Fruit fly (Drosophila melanogaster) whole organism, wandering third instar larva: ENCODE data around the gene COX6CL.

Experiments
- CrebA ChIP-seq: fragments of 200-800 bp; sonication (Bioruptor generic); optimal IDR thresholded peaks from 2 replicates; lab custom pipeline; 2016; ENCODE audit warnings: missing biosample characterization, mild to moderate bottlenecking, missing genetic modification characterization, borderline replicate concordance
- Dfd ChIP-seq: fragments of >200 bp; optimal IDR thresholded peaks from 2 replicates; lab custom pipeline; 2017; ENCODE audit warnings: missing biosample characterization, missing genetic modification characterization
- HLH106 ChIP-seq: fragments of 200-800 bp; optimal IDR thresholded peaks from 3 replicates; lab custom pipeline; 2019; ENCODE audit warnings: missing biosample characterization, mild to moderate bottlenecking, missing genetic modification characterization, moderate library complexity
- Hnf4 ChIP-seq: fragments of 200-800 bp; sonication (Bioruptor generic); optimal IDR thresholded peaks from 2 replicates; lab custom pipeline; 2016; ENCODE audit warnings: missing biosample characterization, mild to moderate bottlenecking, missing genetic modification characterization
- Hr78 ChIP-seq: fragments of >200 bp; optimal IDR thresholded peaks from 2 replicates; lab custom pipeline; 2017; ENCODE audit warnings: missing biosample characterization, missing genetic modification characterization
- Myc ChIP-seq: fragments of >200 bp; optimal IDR thresholded peaks from 2 replicates; lab custom pipeline; 2017
- N ChIP-seq: fragments of >200 bp; optimal IDR thresholded peaks from 2 replicates; lab custom pipeline; 2018; ENCODE audit warnings: missing biosample characterization, missing external identifiers, missing genetic modification characterization
- OdsH ChIP-seq: fragments of 200-800 bp; sonication (Bioruptor generic); optimal IDR thresholded peaks from 2 replicates; lab custom pipeline; 2016; ENCODE audit warnings: missing biosample characterization, mild to moderate bottlenecking, missing genetic modification characterization
- Rel ChIP-seq, 2 experiments: fragments of 200-800 bp; sonication (Bioruptor generic) in 1 of 2; optimal IDR thresholded peaks; 2 replicates in 1 of 2; 3 replicates in 1 of 2; lab custom pipeline; 2016 to 2019; ENCODE audit warnings: mild to moderate bottlenecking in 2 of 2, missing biosample characterization in 2 of 2, missing genetic modification characterization in 2 of 2, moderate library complexity in 1 of 2
- Vsx2 ChIP-seq: fragments of 200-300, 225-300 bp; sonication (Bioruptor generic); optimal IDR thresholded peaks from 2 replicates; lab custom pipeline; 2018; ENCODE audit warnings: missing biosample characterization, missing genetic modification characterization; ENCODE audit not compliant: partially characterized antibody
- dsf ChIP-seq: sonication (Bioruptor generic); optimal IDR thresholded peaks from 2 replicates; lab custom pipeline; 2016; ENCODE audit warnings: missing biosample characterization, missing genetic modification characterization, borderline replicate concordance
- fru ChIP-seq: fragments of 200-800 bp; sonication (Bioruptor generic); optimal IDR thresholded peaks from 3 replicates; lab custom pipeline; 2016; ENCODE audit warnings: missing biosample characterization, mild to moderate bottlenecking, missing genetic modification characterization
- h ChIP-seq: fragments of 200-800 bp; sonication (Bioruptor generic); optimal IDR thresholded peaks from 3 replicates; lab custom pipeline; 2016; ENCODE audit warnings: missing biosample characterization, mild to moderate bottlenecking, missing genetic modification characterization

The COX6CL gene

DNA sequence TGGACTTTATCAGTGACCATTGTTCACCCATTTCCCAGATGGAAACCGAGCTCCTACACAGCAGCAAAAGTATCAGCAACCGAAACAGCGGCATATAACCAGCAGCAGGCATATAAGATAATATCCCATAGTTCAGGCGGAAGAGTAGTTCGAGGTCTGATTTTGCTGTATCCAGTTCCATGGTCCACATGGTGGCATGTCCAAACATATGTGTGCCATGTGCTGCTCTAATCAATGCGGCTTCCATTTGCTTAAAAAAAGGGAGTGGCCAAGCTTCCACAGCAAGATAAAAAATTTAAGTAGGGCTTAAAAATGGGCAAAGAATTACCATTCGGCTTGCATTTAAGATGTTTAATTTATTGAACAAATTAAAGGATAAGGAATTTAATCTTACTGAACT is 37.5 kb downstream of the COX6CL start:
- no peak for TF ChIP-seq OdsH

DNA sequence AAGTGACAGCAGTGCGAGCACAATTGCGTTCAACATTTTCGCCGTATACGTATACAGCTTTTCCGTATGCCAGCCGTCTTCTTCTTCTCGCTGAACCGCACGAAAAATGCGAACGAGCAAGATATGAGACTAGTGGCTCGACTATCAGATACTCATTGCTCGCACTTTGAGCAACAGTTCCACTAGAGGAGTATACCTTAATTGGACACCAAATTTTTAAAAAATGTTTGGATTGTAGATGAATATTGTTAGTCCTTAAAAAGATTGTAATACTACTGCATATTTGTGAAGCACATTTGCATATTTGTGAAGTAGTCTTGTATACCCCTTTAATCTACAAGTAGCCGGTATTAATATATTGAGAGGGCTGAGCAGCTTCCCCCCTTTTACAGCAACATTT is 40.1 kb downstream of the COX6CL start:
- no peak for TF ChIP-seq Dfd (GFP tag; lab: Kevin White, UChicago)
- TF ChIP-seq Hnf4 (GFP tag; lab: Kevin White, UChicago) = no peak
- TF ChIP-seq N (GFP tag; lab: Kevin White, UChicago) = no peak
- TF ChIP-seq Hr78 (GFP tag; lab: Kevin White, UChicago) = no peak
- peak; percentile 7 for TF ChIP-seq fru (GFP tag; lab: Kevin White, UChicago)

DNA sequence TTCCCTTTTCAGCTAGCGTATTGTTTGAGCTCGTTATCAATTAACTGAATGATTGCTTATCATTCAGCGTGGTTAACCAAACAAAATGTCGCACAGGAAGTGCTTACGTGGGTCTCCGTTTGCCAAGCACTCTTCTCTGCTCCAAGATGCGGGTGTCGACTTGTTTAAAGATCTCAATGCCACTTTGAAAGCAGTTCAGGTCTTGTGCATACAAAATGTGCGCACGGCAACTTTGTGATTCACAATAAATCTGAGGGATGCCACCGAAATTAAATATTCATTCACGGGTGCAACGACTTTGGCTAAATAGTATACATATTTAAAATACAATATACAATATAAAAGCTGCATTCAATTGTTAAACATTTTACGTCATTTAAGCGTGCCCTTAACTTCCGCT is 46.0 kb downstream of the COX6CL start:
- no peak for TF ChIP-seq Rel (GFP tag; optimal IDR thresholded peaks at IDR 0.05; lab: Kevin White, UChicago)
- peak; percentile 64 for TF ChIP-seq Rel (tag; optimal IDR thresholded peaks at IDR 0.05; lab: Kevin White, UChicago)
- TF ChIP-seq Vsx2 = no peak

dm6 chr2L:5771179-5771578 is 47.1 kb downstream of the COX6CL start:
- TF ChIP-seq HLH106 = no peak
- TF ChIP-seq Myc (lab: Kevin White, UChicago) = peak; percentile 98
- peak; percentile 24 for TF ChIP-seq h
- no peak for TF ChIP-seq dsf (GFP tag; lab: Kevin White, UChicago)
- no peak for TF ChIP-seq CrebA
